Fruit fly (Drosophila melanogaster) whole organism, embryonic: ENCODE data around the gene Scr.

Experiments
- Adf1 ChIP-seq: fragments of 200-800 bp; sonication (Bioruptor generic); IDR thresholded peaks from 2 replicates; pipeline ENCODE4 v1.3.6; 2022; ENCODE audit warnings: missing biosample characterization, missing genetic modification characterization
- CG10267 ChIP-seq: fragments of 200-800 bp; sonication (Bioruptor generic); optimal IDR thresholded peaks from 2 replicates; lab custom pipeline; 2018; ENCODE audit warnings: missing biosample characterization, mild to moderate bottlenecking, missing genetic modification characterization, moderate library complexity
- CG10366 ChIP-seq: fragments of 200-800 bp; sonication (Bioruptor generic); IDR thresholded peaks from 2 replicates; pipeline ENCODE4 v1.3.6; 2022; ENCODE audit warnings: missing biosample characterization, missing genetic modification characterization
- CG10565 ChIP-seq: fragments of 200-800 bp; sonication (Bioruptor generic); optimal IDR thresholded peaks from 3 replicates; lab custom pipeline; 2016; ENCODE audit warnings: missing biosample characterization, mild to moderate bottlenecking, missing genetic modification characterization
- CG11085 ChIP-seq: fragments of 200-800 bp; sonication (Bioruptor generic); IDR thresholded peaks from 2 replicates; pipeline ENCODE4 v1.3.6; 2022; ENCODE audit warnings: missing biosample characterization, missing genetic modification characterization
- CG11247 ChIP-seq: fragments of 200-800 bp; sonication (Bioruptor generic); IDR thresholded peaks from 2 replicates; pipeline ENCODE4 v1.3.6; 2022; ENCODE audit warnings: missing biosample characterization, missing genetic modification characterization
- CG11398 ChIP-seq: fragments of 200-800 bp; sonication (Bioruptor generic); optimal IDR thresholded peaks from 2 replicates; lab custom pipeline; 2016; ENCODE audit warnings: missing biosample characterization, missing genetic modification characterization
- CG12104 ChIP-seq: fragments of 200-800 bp; sonication (Bioruptor generic); optimal IDR thresholded peaks from 3 replicates; lab custom pipeline; 2016; ENCODE audit warnings: missing biosample characterization, missing genetic modification characterization
- CG12769 ChIP-seq: fragments of 200-800 bp; sonication (Bioruptor generic); optimal IDR thresholded peaks from 2 replicates; lab custom pipeline; 2019; ENCODE audit warnings: missing biosample characterization, mild to moderate bottlenecking, missing genetic modification characterization, moderate library complexity
- CG16779 ChIP-seq: fragments of 200-800 bp; sonication (Bioruptor generic); IDR thresholded peaks from 2 replicates; pipeline ENCODE4 v1.3.6; 2022; ENCODE audit warnings: missing biosample characterization, missing genetic modification characterization
- CG17186 ChIP-seq: fragments of 200-800 bp; sonication (Bioruptor generic); optimal IDR thresholded peaks from 3 replicates; lab custom pipeline; 2017; ENCODE audit warnings: missing biosample characterization, missing genetic modification reagents, missing genetic modification characterization
- CG17328 ChIP-seq: fragments of 200-800 bp; sonication (Bioruptor generic); IDR thresholded peaks from 2 replicates; pipeline ENCODE4 v1.3.6; 2022; ENCODE audit warnings: missing biosample characterization, missing genetic modification characterization
- CG17385 ChIP-seq: fragments of 200-800 bp; sonication (Bioruptor generic); optimal IDR thresholded peaks from 3 replicates; lab custom pipeline; 2018; ENCODE audit warnings: missing biosample characterization, mild to moderate bottlenecking, missing genetic modification characterization
- CG1792 ChIP-seq: fragments of 200-800 bp; sonication (Bioruptor generic); optimal IDR thresholded peaks from 2 replicates; lab custom pipeline; 2016; ENCODE audit warnings: missing biosample characterization, missing genetic modification characterization
- CG2116 ChIP-seq: fragments of 200-800 bp; sonication (Bioruptor generic); optimal IDR thresholded peaks from 3 replicates; lab custom pipeline; 2018; ENCODE audit warnings: missing biosample characterization, mild to moderate bottlenecking, missing genetic modification characterization
- CG2678 ChIP-seq: fragments of 200-800 bp; sonication (Bioruptor generic); optimal IDR thresholded peaks from 3 replicates; lab custom pipeline; 2019; ENCODE audit warnings: missing biosample characterization, mild to moderate bottlenecking, missing genetic modification characterization, moderate library complexity
- CG30020 ChIP-seq: fragments of 200-800 bp; optimal IDR thresholded peaks from 2 replicates; lab custom pipeline; 2019; ENCODE audit warnings: missing biosample characterization, mild to moderate bottlenecking, missing genetic modification characterization, moderate library complexity
- CG31224 ChIP-seq: fragments of 200-800 bp; sonication (Bioruptor generic); IDR thresholded peaks from 2 replicates; pipeline ENCODE4 v1.3.6; 2022; ENCODE audit warnings: missing biosample characterization, missing genetic modification characterization
- CG3995 ChIP-seq: fragments of 200-800 bp; sonication (Bioruptor generic); optimal IDR thresholded peaks from 3 replicates; lab custom pipeline; 2016; ENCODE audit warnings: missing biosample characterization, missing genetic modification characterization
- CG7928 ChIP-seq: fragments of 200-800 bp; sonication (Bioruptor generic); optimal IDR thresholded peaks from 2 replicates; lab custom pipeline; 2017; ENCODE audit warnings: missing biosample characterization, mild to moderate bottlenecking, missing genetic modification characterization
- CG8359 ChIP-seq: fragments of 200-800 bp; sonication (Bioruptor generic); optimal IDR thresholded peaks from 2 replicates; lab custom pipeline; 2017; ENCODE audit warnings: missing biosample characterization, mild to moderate bottlenecking, missing genetic modification characterization, borderline replicate concordance
- CG9437 ChIP-seq: fragments of 200-800 bp; sonication (Bioruptor generic); optimal IDR thresholded peaks from 2 replicates; lab custom pipeline; 2018; ENCODE audit warnings: missing biosample characterization, mild to moderate bottlenecking, missing genetic modification characterization
- CHES-1-like ChIP-seq: fragments of 200-800 bp; sonication (Bioruptor generic); optimal IDR thresholded peaks from 2 replicates; lab custom pipeline; 2016; ENCODE audit warnings: missing biosample characterization, missing genetic modification characterization
- D19A ChIP-seq: fragments of 200-800 bp; optimal IDR thresholded peaks from 3 replicates; lab custom pipeline; 2019; ENCODE audit warnings: missing biosample characterization, mild to moderate bottlenecking, missing genetic modification characterization, moderate library complexity
- Dbx ChIP-seq: fragments of 200-800 bp; sonication (Bioruptor generic); IDR thresholded peaks from 3 replicates; pipeline ENCODE4 v1.3.6; 2022; ENCODE audit warnings: missing biosample characterization, missing genetic modification characterization
- Deaf1 ChIP-seq: fragments of 200-800 bp; optimal IDR thresholded peaks from 3 replicates; lab custom pipeline; 2019; ENCODE audit warnings: missing biosample characterization, mild to moderate bottlenecking, missing genetic modification characterization, moderate library complexity
- Drgx ChIP-seq: fragments of 200-800 bp; sonication (Bioruptor generic); IDR thresholded peaks from 2 replicates; pipeline ENCODE4 v1.3.6; 2022; ENCODE audit warnings: missing biosample characterization, missing genetic modification characterization
- E2f1 ChIP-seq: fragments of 200-800 bp; sonication (Bioruptor generic); IDR thresholded peaks from 2 replicates; pipeline ENCODE4 v1.3.6; 2022; ENCODE audit warnings: missing biosample characterization, missing genetic modification characterization
- Ets65A ChIP-seq: fragments of 200-800 bp; sonication (Bioruptor generic); peaks from one replicate; lab custom pipeline; 2016; ENCODE audit warnings: missing biosample characterization, missing genetic modification characterization
- Gsc ChIP-seq: fragments of 200-800 bp; sonication (Bioruptor generic); IDR thresholded peaks from 2 replicates; pipeline ENCODE4 v1.3.6; 2022; ENCODE audit warnings: missing biosample characterization, missing genetic modification characterization
- HLH54F ChIP-seq: fragments of 200-800 bp; sonication (Bioruptor generic); optimal IDR thresholded peaks from 3 replicates; lab custom pipeline; 2016; ENCODE audit warnings: missing biosample characterization, missing genetic modification characterization
- MBD-R2 ChIP-seq: fragments of 200-800 bp; sonication (Bioruptor generic); IDR thresholded peaks from 2 replicates; pipeline ENCODE4 v1.3.6; 2022; ENCODE audit warnings: missing biosample characterization, missing genetic modification characterization
- Mes4 ChIP-seq: fragments of 200-800 bp; sonication (Bioruptor generic); optimal IDR thresholded peaks from 2 replicates; lab custom pipeline; 2016; ENCODE audit warnings: missing biosample characterization, missing genetic modification characterization
- Nf-YB ChIP-seq: fragments of 200-800 bp; sonication (Bioruptor generic); optimal IDR thresholded peaks from 3 replicates; lab custom pipeline; 2019; ENCODE audit warnings: missing biosample characterization, mild to moderate bottlenecking, missing genetic modification characterization, moderate library complexity
- Optix ChIP-seq: fragments of 200-800 bp; sonication (Bioruptor generic); IDR thresholded peaks from 3 replicates; pipeline ENCODE4 v1.3.6; 2022; ENCODE audit warnings: missing biosample characterization, missing genetic modification characterization
- Poxn ChIP-seq: fragments of 200-800 bp; sonication (Bioruptor generic); IDR thresholded peaks from 2 replicates; pipeline ENCODE4 v1.3.6; 2022; ENCODE audit warnings: missing biosample characterization, missing genetic modification characterization
- Sry-δ ChIP-seq: fragments of 200-800 bp; sonication (Bioruptor generic); optimal IDR thresholded peaks from 2 replicates; lab custom pipeline; 2016; ENCODE audit warnings: missing biosample characterization, missing genetic modification characterization
- ara ChIP-seq: fragments of 200-800 bp; sonication (Bioruptor generic); IDR thresholded peaks from 2 replicates; pipeline ENCODE4 v1.3.6; 2022; ENCODE audit warnings: missing biosample characterization, missing genetic modification characterization
- chif ChIP-seq, 2 experiments: fragments of 200-800 bp; sonication (Bioruptor generic); optimal IDR thresholded peaks; 3 replicates each; lab custom pipeline; 2016; ENCODE audit warnings: missing biosample characterization in 2 of 2, missing genetic modification characterization in 2 of 2
- chinmo ChIP-seq: fragments of 200-800 bp; sonication (Bioruptor generic); IDR thresholded peaks from 4 replicates; pipeline ENCODE4 v1.3.6; 2022; ENCODE audit warnings: missing biosample characterization, missing genetic modification characterization; ENCODE audit not compliant: partially characterized antibody
- dm ChIP-seq: fragments of 200-800 bp; sonication (Bioruptor generic); optimal IDR thresholded peaks from 3 replicates; lab custom pipeline; 2016; ENCODE audit warnings: missing biosample characterization, missing genetic modification characterization
- fd96Cb ChIP-seq: fragments of 200-800 bp; sonication (Bioruptor generic); optimal IDR thresholded peaks from 2 replicates; lab custom pipeline; 2018; ENCODE audit warnings: missing biosample characterization, mild to moderate bottlenecking, missing genetic modification characterization, moderate library complexity
- gro ChIP-seq: fragments of 200-800 bp; sonication (Bioruptor generic); optimal IDR thresholded peaks from 2 replicates; lab custom pipeline; 2016; ENCODE audit warnings: missing biosample characterization, missing genetic modification characterization
- ham ChIP-seq: fragments of 200-800 bp; sonication (Bioruptor generic); IDR thresholded peaks from 2 replicates; pipeline ENCODE4 v1.3.6; 2022; ENCODE audit warnings: missing biosample characterization, missing genetic modification characterization
- jumu ChIP-seq: fragments of 200-800 bp; sonication (Bioruptor generic); optimal IDR thresholded peaks from 3 replicates; lab custom pipeline; 2016; ENCODE audit warnings: missing biosample characterization, missing genetic modification characterization
- pzg ChIP-seq: fragments of 200-800 bp; sonication (Bioruptor generic); optimal IDR thresholded peaks from 3 replicates; lab custom pipeline; 2018; ENCODE audit warnings: missing biosample characterization, mild to moderate bottlenecking, missing genetic modification characterization, moderate library complexity
- sd ChIP-seq: fragments of 200-800 bp; sonication (Bioruptor generic); optimal IDR thresholded peaks from 3 replicates; lab custom pipeline; 2018; ENCODE audit warnings: missing biosample characterization, mild to moderate bottlenecking, missing genetic modification characterization, moderate library complexity
- shn ChIP-seq: fragments of 200-800 bp; sonication (Bioruptor generic); optimal IDR thresholded peaks from 3 replicates; lab custom pipeline; 2016; ENCODE audit warnings: missing biosample characterization, missing genetic modification characterization
- sqz ChIP-seq: fragments of 200-800 bp; sonication (Bioruptor generic); optimal IDR thresholded peaks from 3 replicates; lab custom pipeline; 2018; ENCODE audit warnings: missing biosample characterization, mild to moderate bottlenecking, missing genetic modification characterization
- trh ChIP-seq: fragments of 200-800 bp; sonication (Bioruptor generic); optimal IDR thresholded peaks from 2 replicates; lab custom pipeline; 2016; ENCODE audit warnings: missing biosample characterization, missing genetic modification characterization
- ttk ChIP-seq: fragments of 200-800 bp; sonication (Bioruptor generic); IDR thresholded peaks from 2 replicates; pipeline ENCODE4 v2.1.2; 2022; ENCODE audit warnings: missing biosample characterization, missing genetic modification characterization
- unc-4 ChIP-seq: fragments of 200-800 bp; sonication (Bioruptor generic); IDR thresholded peaks from 2 replicates; pipeline ENCODE4 v1.3.6; 2022; ENCODE audit warnings: missing biosample characterization, missing genetic modification characterization; ENCODE audit not compliant: partially characterized antibody
- vfl ChIP-seq: fragments of 200-800 bp; sonication (Bioruptor generic); optimal IDR thresholded peaks from 2 replicates; lab custom pipeline; 2016; ENCODE audit warnings: missing biosample characterization, missing genetic modification characterization

Gene Scr

dm6 chr3R:6869297-6869696, 19.5 kb upstream of the Scr start (continued):
- no peak for TF ChIP-seq CG2116
- no peak for TF ChIP-seq CG17186
- TF ChIP-seq ttk (GFP tag; lab: Robert Waterston, UW), result 0 out of 2 replicates have a peak, but pooled peaks have one; percentile 10
- peak; percentile 29 for TF ChIP-seq fd96Cb
- no peak; the same call in 1 of the 2 replicates for TF ChIP-seq ara (GFP tag; lab: Robert Waterston, UW)
- no peak for TF ChIP-seq CG10366 (GFP tag; lab: Robert Waterston, UW)
- TF ChIP-seq CG1792 (GFP tag; lab: Kevin White, UChicago), result no peak
- TF ChIP-seq CG30020 (tag; lab: Kevin White, UChicago), result no peak
- TF ChIP-seq chif (GFP tag; optimal IDR thresholded peaks at IDR 0.05; lab: Kevin White, UChicago), result peak in 1 of 2 experiments; percentile 26
- no peak for TF ChIP-seq HLH54F (GFP tag; lab: Kevin White, UChicago)
- TF ChIP-seq MBD-R2, result no peak
- TF ChIP-seq CG3995, result no peak
- TF ChIP-seq unc-4 (GFP tag; lab: Robert Waterston, UW), result no peak
- TF ChIP-seq dm (GFP tag; lab: Kevin White, UChicago), result no peak
- no peak for TF ChIP-seq pzg (GFP tag; lab: Kevin White, UChicago)
- no peak for TF ChIP-seq Deaf1 (tag; lab: Kevin White, UChicago)
- TF ChIP-seq CG7928, result no peak
- TF ChIP-seq chinmo, result no peak
- TF ChIP-seq Sry-δ (GFP tag; lab: Kevin White, UChicago), result no peak
- TF ChIP-seq CG9437 (GFP tag; lab: Kevin White, UChicago), result no peak
- no peak for TF ChIP-seq Dbx (GFP tag; lab: Robert Waterston, UW)
- TF ChIP-seq Gsc (GFP tag; lab: Robert Waterston, UW), result no peak
- no peak for TF ChIP-seq CG8359
- peak; percentile 55 for TF ChIP-seq E2f1
- no peak for TF ChIP-seq CG31224 (GFP tag; lab: Robert Waterston, UW)
- TF ChIP-seq CG2678, result no peak
- no peak for TF ChIP-seq CG12104
- TF ChIP-seq CHES-1-like (GFP tag; lab: Kevin White, UChicago), result no peak
- TF ChIP-seq D19A (tag; lab: Kevin White, UChicago), result no peak
- TF ChIP-seq Nf-YB (GFP tag; lab: Kevin White, UChicago), result no peak
- no peak for TF ChIP-seq gro (GFP tag; lab: Kevin White, UChicago)
- TF ChIP-seq CG17385 (GFP tag; lab: Kevin White, UChicago), result no peak
- peak; percentile 22 for TF ChIP-seq CG10267 (tag; lab: Kevin White, UChicago)
- no peak for TF ChIP-seq jumu
- TF ChIP-seq Mes4 (GFP tag; lab: Kevin White, UChicago), result no peak
- TF ChIP-seq Adf1 (GFP tag; lab: Robert Waterston, UW), result no peak
- TF ChIP-seq sqz (GFP tag; lab: Kevin White, UChicago), result no peak
- no peak for TF ChIP-seq CG16779 (GFP tag; lab: Robert Waterston, UW)
- no peak for TF ChIP-seq vfl
- no peak for TF ChIP-seq trh (GFP tag; lab: Kevin White, UChicago)
- TF ChIP-seq Optix (GFP tag; lab: Robert Waterston, UW), result no peak
- no peak for TF ChIP-seq CG12769 (tag; lab: Kevin White, UChicago)
- no peak for TF ChIP-seq ham (GFP tag; lab: Robert Waterston, UW)
- TF ChIP-seq CG11085 (GFP tag; lab: Robert Waterston, UW), result no peak
- TF ChIP-seq shn (GFP tag; lab: Kevin White, UChicago), result no peak
- no peak for TF ChIP-seq CG10565 (GFP tag; lab: Kevin White, UChicago)
- no peak for TF ChIP-seq CG11398 (GFP tag; lab: Kevin White, UChicago)
- peak; percentile 33 for TF ChIP-seq sd (tag; lab: Kevin White, UChicago)
- no peak for TF ChIP-seq CG17328
- no peak for TF ChIP-seq CG11247 (GFP tag; lab: Robert Waterston, UW)
- no peak for TF ChIP-seq Ets65A (GFP tag; lab: Kevin White, UChicago)
- TF ChIP-seq Drgx (GFP tag; lab: Robert Waterston, UW), result no peak
- TF ChIP-seq Poxn (GFP tag; lab: Robert Waterston, UW), result no peak
